Fruit fly (Drosophila melanogaster) whole organism, adult: ENCODE measurements around the gene CG10340.

Experiments used
- CG33017 ChIP-seq: fragments of 200-800 bp; sonication (Bioruptor generic); optimal IDR thresholded peaks from 2 replicates; lab custom pipeline; 2018; ENCODE audit warnings: missing biosample characterization, mild to moderate bottlenecking, missing genetic modification characterization, moderate library complexity
- Clk ChIP-seq: fragments of 200-800 bp; sonication (Bioruptor generic); optimal IDR thresholded peaks from 2 replicates; lab custom pipeline; 2017; ENCODE audit warnings: missing biosample characterization, missing genetic modification characterization
- Crg-1 ChIP-seq: fragments of 200-800 bp; sonication (Bioruptor generic); optimal IDR thresholded peaks from 2 replicates; lab custom pipeline; 2016; ENCODE audit warnings: missing biosample characterization, missing genetic modification characterization
- kay ChIP-seq: fragments of 200-800 bp; sonication (Bioruptor generic); peaks from one replicate; lab custom pipeline; 2016; ENCODE audit warnings: missing biosample characterization, missing genetic modification characterization, borderline replicate concordance
- toe ChIP-seq: fragments of 200-800 bp; sonication (Bioruptor generic); optimal IDR thresholded peaks from 2 replicates; lab custom pipeline; 2016; ENCODE audit warnings: missing biosample characterization, missing genetic modification characterization

DNA sequence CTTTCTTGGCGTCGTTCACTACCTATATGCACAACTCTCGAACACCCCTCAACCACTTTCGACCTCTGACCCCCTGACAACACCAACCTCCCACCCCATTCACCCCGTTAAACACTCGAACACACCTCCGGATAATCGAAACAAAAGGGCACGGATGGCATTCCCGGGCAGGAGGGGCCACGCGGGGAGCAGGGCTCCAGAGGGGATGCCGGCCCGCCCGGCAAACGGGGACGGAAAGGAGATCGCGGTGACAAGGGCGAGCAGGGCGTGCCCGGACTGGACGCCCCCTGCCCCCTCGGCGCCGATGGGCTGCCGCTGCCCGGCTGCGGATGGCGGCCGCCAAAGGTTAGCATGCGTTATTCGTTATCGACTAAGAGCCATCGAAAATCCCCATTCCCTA, 44.9 kb downstream of the CG10340 start:
- TF ChIP-seq toe (GFP tag; lab: Kevin White, UChicago), result no peak
- TF ChIP-seq CG33017 (tag; lab: Kevin White, UChicago), result no peak
- no peak for TF ChIP-seq Crg-1
- no peak for TF ChIP-seq kay
- no peak for TF ChIP-seq Clk
